Worm (Caenorhabditis elegans): ENCODE results near the gene sds-22.

Gene sds-22

ce11 chrII:7863480-7864125 is 5.4 kb downstream of the sds-22 start:
- TF ChIP-seq fos-1 (tag; optimal IDR thresholded peaks at IDR 0.05) (no peak), elt-1 (tag; optimal IDR thresholded peaks at IDR 0.05) (no peak), ceh-9 (tag; optimal IDR thresholded peaks at IDR 0.05) (no peak), daf-12 (tag; optimal IDR thresholded peaks at IDR 0.05) (no peak), lin-15B (tag; optimal IDR thresholded peaks at IDR 0.05) (peak; percentile 48)

DNA sequence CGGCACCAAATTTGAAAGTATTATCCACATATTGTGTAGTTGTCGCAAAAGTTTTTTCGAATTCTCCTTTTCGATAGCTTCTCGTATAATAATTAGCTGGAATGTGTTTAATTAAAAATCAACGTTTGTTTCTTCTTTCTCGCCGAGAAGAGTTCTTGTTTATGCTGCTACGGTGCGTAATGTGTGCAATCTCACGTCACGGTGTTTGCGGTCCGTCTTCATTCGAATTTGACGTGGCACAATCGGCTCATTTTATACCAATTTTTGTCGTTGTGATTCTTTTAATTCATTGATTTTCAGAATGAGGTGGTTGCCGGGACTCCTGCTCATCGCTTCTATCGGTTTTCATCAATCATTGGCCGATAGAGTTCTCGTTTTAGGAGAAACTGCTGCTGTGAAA is 6.0 kb downstream of the sds-22 start, which contains the start of gene ostb-1:
TSS of gene ostb-1 (plus strand) at position 301 of the 400 bp plus-strand sequence.
- TF ChIP-seq mdl-1 (tag; optimal IDR thresholded peaks at IDR 0.05) (no peak), nhr-12 (tag; optimal IDR thresholded peaks at IDR 0.05) (no peak), nhr-25 (tag; optimal IDR thresholded peaks at IDR 0.05) (no peak), ama-1 (optimal IDR thresholded peaks at IDR 0.05) (no peak), nhr-77 (tag; optimal IDR thresholded peaks at IDR 0.05) (no peak), ztf-11 (tag; optimal IDR thresholded peaks at IDR 0.05) (no peak), ztf-4 (tag; optimal IDR thresholded peaks at IDR 0.05) (no peak), mml-1 (tag; optimal IDR thresholded peaks at IDR 0.05) (no peak), pha-4 (tag; optimal IDR thresholded peaks at IDR 0.05) (peak; percentile 56), eor-1 (tag; optimal IDR thresholded peaks at IDR 0.05) (no peak), nfya-1 (tag; optimal IDR thresholded peaks at IDR 0.05; ENCODE audit: insufficient read depth) (peak; percentile 81)

DNA sequence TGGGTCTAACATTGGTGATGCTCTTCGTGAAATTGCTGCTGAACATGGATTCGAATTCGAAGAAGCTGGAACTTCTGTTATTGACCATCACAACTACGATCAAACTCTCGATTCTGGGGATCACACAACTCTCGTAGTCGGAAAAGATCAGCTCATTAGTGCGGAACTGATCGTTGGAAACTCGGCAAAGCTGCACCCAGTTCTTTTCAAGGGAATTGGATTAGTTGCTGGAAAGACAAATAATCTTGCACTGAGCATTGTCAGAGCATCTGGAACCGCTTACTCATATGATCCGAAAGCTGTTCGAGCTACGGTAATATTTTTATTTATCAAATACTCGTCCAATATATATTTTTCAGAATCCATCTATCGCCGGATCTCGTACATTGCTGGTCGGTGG is 6.7 kb downstream of the sds-22 start:
- TF ChIP-seq tbx-2 (tag; optimal IDR thresholded peaks at IDR 0.05) (no peak), egl-5 (tag; optimal IDR thresholded peaks at IDR 0.05) (no peak), elt-3 (tag; optimal IDR thresholded peaks at IDR 0.05) (no peak), nhr-28 (tag; optimal IDR thresholded peaks at IDR 0.05) (no peak), hmg-11 (tag; optimal IDR thresholded peaks at IDR 0.05) (no peak), nhr-23 (tag; optimal IDR thresholded peaks at IDR 0.05) (no peak), zag-1 (tag; optimal IDR thresholded peaks at IDR 0.05) (no peak), aly-2 (tag; optimal IDR thresholded peaks at IDR 0.05) (no peak), nhr-11 (tag; optimal IDR thresholded peaks at IDR 0.05) (no peak), fkh-10 (GFP tag; optimal IDR thresholded peaks at IDR 0.05) (no peak), ztf-4 (tag; optimal IDR thresholded peaks at IDR 0.05) (no peak), mml-1 (tag; optimal IDR thresholded peaks at IDR 0.05) (no peak), lin-15B (tag; optimal IDR thresholded peaks at IDR 0.05) (no peak)

DNA sequence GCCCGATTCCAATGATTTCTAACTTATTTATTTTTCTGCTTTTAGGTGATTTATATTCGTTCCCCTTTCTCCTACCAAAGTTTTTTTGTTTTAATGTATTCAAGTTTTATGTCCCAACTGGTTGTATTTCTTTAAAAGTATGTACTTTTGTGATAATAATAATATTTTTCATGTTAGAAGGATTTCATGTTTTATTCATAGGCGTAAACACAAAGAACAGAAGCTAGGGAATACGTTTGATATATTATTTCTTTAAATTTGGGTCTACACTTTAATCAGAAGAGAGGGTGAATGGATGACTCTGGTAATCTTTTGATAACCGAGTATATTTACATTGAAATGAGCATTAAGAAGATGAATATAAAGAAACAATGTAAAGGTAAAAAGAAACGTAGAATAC is 7.9 kb downstream of the sds-22 start:
- TF ChIP-seq unc-62 (GFP tag; optimal IDR thresholded peaks at IDR 0.05) (no peak), skn-1 (tag; optimal IDR thresholded peaks at IDR 0.05) (no peak), nhr-12 (tag; optimal IDR thresholded peaks at IDR 0.05) (no peak), ZK546.5 (tag; optimal IDR thresholded peaks at IDR 0.05) (no peak), tbx-2 (tag; optimal IDR thresholded peaks at IDR 0.05) (no peak), daf-12 (tag; optimal IDR thresholded peaks at IDR 0.05) (no peak), unc-39 (tag; optimal IDR thresholded peaks at IDR 0.05) (no peak), fkh-10 (GFP tag; optimal IDR thresholded peaks at IDR 0.05) (no peak), ama-1 (optimal IDR thresholded peaks at IDR 0.05) (no peak), hmg-11 (tag; optimal IDR thresholded peaks at IDR 0.05) (no peak), nhr-76 (tag; optimal IDR thresholded peaks at IDR 0.05) (no peak), mdl-1 (tag; optimal IDR thresholded peaks at IDR 0.05) (no peak), jun-1 (tag; optimal IDR thresholded peaks at IDR 0.05) (no peak), elt-1 (tag; optimal IDR thresholded peaks at IDR 0.05) (no peak), nhr-28 (tag; optimal IDR thresholded peaks at IDR 0.05) (no peak)

ce11 chrII:7870062-7870461 is 11.9 kb downstream of the sds-22 start, which contains the start of gene ztf-17:
TSS of gene ztf-17 (minus strand) at chrII:7870162.
- no peak for TF ChIP-seq elt-3 (tag; optimal IDR thresholded peaks at IDR 0.05)
- peak; percentile 1 for TF ChIP-seq elt-2 (tag; optimal IDR thresholded peaks at IDR 0.05)

DNA sequence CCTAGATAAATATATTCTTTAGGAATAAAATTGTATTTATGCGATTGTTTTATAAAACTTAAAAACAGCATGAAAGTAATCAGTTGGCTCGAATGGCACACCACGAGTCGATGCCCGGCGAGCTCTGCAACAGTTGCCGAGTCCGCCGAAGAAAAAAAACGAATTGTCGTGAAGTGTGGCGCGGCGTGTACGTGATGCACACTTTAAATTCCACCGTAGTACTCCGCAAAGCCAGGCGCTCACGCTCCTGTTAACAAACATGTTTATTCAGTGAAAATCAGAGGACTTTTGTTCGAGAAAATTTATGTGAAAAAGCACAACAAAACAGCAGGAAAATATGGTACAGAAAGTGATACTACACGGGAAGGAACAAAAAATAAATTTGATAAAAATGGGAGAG is 12.4 kb downstream of the sds-22 start:
- TF ChIP-seq egl-5 (tag; optimal IDR thresholded peaks at IDR 0.05) = peak; percentile 40
- TF ChIP-seq sea-2 (GFP tag; optimal IDR thresholded peaks at IDR 0.05) = no peak
- TF ChIP-seq lin-15B (tag; optimal IDR thresholded peaks at IDR 0.05) = peak; percentile 73
- TF ChIP-seq pha-4 (tag; optimal IDR thresholded peaks at IDR 0.05) = peak; percentile 81
- peak; percentile 79 for TF ChIP-seq nfya-1 (tag; optimal IDR thresholded peaks at IDR 0.05; ENCODE audit: insufficient read depth)
- peak; percentile 30 for TF ChIP-seq ama-1 (optimal IDR thresholded peaks at IDR 0.05)
- peak; percentile 5 for TF ChIP-seq pqm-1 (tag; optimal IDR thresholded peaks at IDR 0.05)
- no peak for TF ChIP-seq lin-39 (tag; optimal IDR thresholded peaks at IDR 0.05)
- peak; percentile 23 for TF ChIP-seq snpc-4 (tag; optimal IDR thresholded peaks at IDR 0.05)

Data from whole organism, L3 larva.